Worm (Caenorhabditis elegans): Measurements from ENCODE around the gene C03B1.13.
A peak's percentile ranks its signal among the peaks of the same experiment; 100 is the strongest.

Gene C03B1.13

ce11 chrX:6338446-6338845, 595 bp upstream of the C03B1.13 start (continued):
- no peak for TF ChIP-seq F37D6.2 (tag; optimal IDR thresholded peaks at IDR 0.05)
- no peak for TF ChIP-seq fos-1 (tag; optimal IDR thresholded peaks at IDR 0.05)
- TF ChIP-seq nhr-6 (tag; optimal IDR thresholded peaks at IDR 0.05), result no peak
- TF ChIP-seq lin-39 (tag; optimal IDR thresholded peaks at IDR 0.05), result no peak
- TF ChIP-seq tra-1 (GFP tag; IDR thresholded peaks at IDR 0.05), result no peak
- no peak for TF ChIP-seq zag-1 (tag; optimal IDR thresholded peaks at IDR 0.05)
- TF ChIP-seq mep-1 (tag; optimal IDR thresholded peaks at IDR 0.05), result no peak
- TF ChIP-seq ZK546.5 (tag; optimal IDR thresholded peaks at IDR 0.05), result no peak
- TF ChIP-seq aha-1 (tag), result peak; percentile 83
- TF ChIP-seq mes-2 (tag; optimal IDR thresholded peaks at IDR 0.05; ENCODE audit: poor library complexity, severe bottlenecking), result peak; percentile 39
- TF ChIP-seq snpc-4 (tag; optimal IDR thresholded peaks at IDR 0.05), result no peak
- no peak for TF ChIP-seq dpl-1 (GFP tag; optimal IDR thresholded peaks at IDR 0.05)
- TF ChIP-seq egl-43 (GFP tag; IDR thresholded peaks at IDR 0.05), result no peak
- no peak for TF ChIP-seq Y48G9A.11 (GFP tag; IDR thresholded peaks at IDR 0.05)
- TF ChIP-seq tag-97 (GFP tag; IDR thresholded peaks at IDR 0.05), result no peak
- peak; percentile 98 for TF ChIP-seq pqm-1 (tag; optimal IDR thresholded peaks at IDR 0.05)
- no peak for TF ChIP-seq rbr-2 (tag; optimal IDR thresholded peaks at IDR 0.05)
- no peak for TF ChIP-seq ceh-82 (tag; optimal IDR thresholded peaks at IDR 0.05)

ce11 chrX:6337338-6337737, 513 bp downstream of the C03B1.13 start:
- no peak for TF ChIP-seq zfp-3 (GFP tag; conservative IDR thresholded peaks at IDR 0.05)
- TF ChIP-seq ceh-82 (tag; optimal IDR thresholded peaks at IDR 0.05), result no peak
- peak; percentile 53 for TF ChIP-seq nhr-77 (tag; optimal IDR thresholded peaks at IDR 0.05)
- TF ChIP-seq hlh-11 (tag; optimal IDR thresholded peaks at IDR 0.05), result peak; percentile 4
- TF ChIP-seq nhr-28 (tag; optimal IDR thresholded peaks at IDR 0.05), result peak; percentile 3
- TF ChIP-seq daf-16 (GFP tag; optimal IDR thresholded peaks at IDR 0.05), result no peak
- peak; percentile 67 for TF ChIP-seq daf-16 (tag; optimal IDR thresholded peaks at IDR 0.05)

- TF ChIP-seq set-16 (GFP tag; IDR thresholded peaks at IDR 0.05) (peak; percentile 85), snpc-1.2 (GFP tag; IDR thresholded peaks at IDR 0.05) (no peak)
Measured at ce11 chrX:6334602-6335001, 3.2 kb downstream of the C03B1.13 start.

ce11 chrX:6333998-6334397, 3.9 kb downstream of the C03B1.13 start, which contains the start of gene col-171:
TSS of gene col-171 (plus strand) at chrX:6334298.
- TF ChIP-seq ZK337.2 (GFP tag; IDR thresholded peaks at IDR 0.05), result no peak
- TF ChIP-seq ceh-32 (tag; optimal IDR thresholded peaks at IDR 0.05; ENCODE audit: poor library complexity), result no peak
- no peak for TF ChIP-seq mes-2 (tag; optimal IDR thresholded peaks at IDR 0.05; ENCODE audit: poor library complexity, severe bottlenecking)
- no peak for TF ChIP-seq tra-1 (GFP tag; IDR thresholded peaks at IDR 0.05)
- no peak for TF ChIP-seq duxl-1 (tag; optimal IDR thresholded peaks at IDR 0.05; ENCODE audit: poor library complexity)
- no peak for TF ChIP-seq fos-1 (tag; optimal IDR thresholded peaks at IDR 0.05)
- TF ChIP-seq nhr-6 (tag; optimal IDR thresholded peaks at IDR 0.05), result no peak
- no peak for TF ChIP-seq ama-1 (optimal IDR thresholded peaks at IDR 0.05)
- TF ChIP-seq mxl-3 (GFP tag; optimal IDR thresholded peaks at IDR 0.05), result no peak
- no peak for TF ChIP-seq daf-8 (GFP tag; IDR thresholded peaks at IDR 0.05)

- no peak for TF ChIP-seq Y5F2A.4 (GFP tag; optimal IDR thresholded peaks at IDR 0.05)
- no peak for TF ChIP-seq R02D3.7 (tag; optimal IDR thresholded peaks at IDR 0.05)
- TF ChIP-seq aly-2 (tag; optimal IDR thresholded peaks at IDR 0.05), result no peak
- TF ChIP-seq ZK337.2 (GFP tag; IDR thresholded peaks at IDR 0.05), result no peak
- peak; percentile 45 for TF ChIP-seq nhr-28 (tag; optimal IDR thresholded peaks at IDR 0.05)
- TF ChIP-seq nhr-48 (tag; optimal IDR thresholded peaks at IDR 0.05), result no peak
- TF ChIP-seq aha-1 (tag), result peak; percentile 81
- TF ChIP-seq egl-27 (tag; optimal IDR thresholded peaks at IDR 0.05), result no peak
- TF ChIP-seq zfp-3 (GFP tag; conservative IDR thresholded peaks at IDR 0.05), result no peak
- no peak for TF ChIP-seq nhr-41 (GFP tag; IDR thresholded peaks at IDR 0.05)
- TF ChIP-seq skn-1 (tag; optimal IDR thresholded peaks at IDR 0.05), result no peak
- TF ChIP-seq nhr-76 (tag; optimal IDR thresholded peaks at IDR 0.05), result no peak
Measured at ce11 chrX:6331409-6331808, 6.4 kb downstream of the C03B1.13 start, which contains the start of gene col-170. TSS of gene col-170 (plus strand) at chrX:6331709.
